Fruit fly (Drosophila melanogaster) whole organism, pupa: ENCODE results near the gene CG14125.
A peak's percentile ranks its signal among the peaks of the same experiment; 100 is the strongest.

Experiments used
- CG12605 ChIP-seq: fragments of 200-800 bp; sonication (Bioruptor generic); IDR thresholded peaks from 2 replicates; pipeline ENCODE4 v1.3.6; 2022; ENCODE audit warnings: missing biosample characterization, missing genetic modification characterization
- CG14655 ChIP-seq: fragments of 200-800 bp; sonication (Bioruptor generic); optimal IDR thresholded peaks from 3 replicates; lab custom pipeline; 2017; ENCODE audit warnings: mild to moderate bottlenecking, missing biosample characterization, missing genetic modification reagents, missing genetic modification characterization
- CG4496 ChIP-seq: fragments of 200-800 bp; sonication (Bioruptor generic); IDR thresholded peaks from 3 replicates; pipeline ENCODE4 v1.3.6; 2022; ENCODE audit warnings: missing biosample characterization, missing genetic modification characterization
- CG8301 ChIP-seq: fragments of 200-800 bp; sonication (Bioruptor generic); optimal IDR thresholded peaks from 2 replicates; lab custom pipeline; 2018; ENCODE audit warnings: missing biosample characterization, mild to moderate bottlenecking, missing genetic modification characterization
- D1 ChIP-seq: fragments of 200-800 bp; sonication (Bioruptor generic); optimal IDR thresholded peaks from 2 replicates; lab custom pipeline; 2018; ENCODE audit warnings: missing biosample characterization, mild to moderate bottlenecking, missing genetic modification characterization, moderate library complexity
- Ets98B ChIP-seq: fragments of 200-800 bp; sonication (Bioruptor generic); IDR thresholded peaks from 2 replicates; pipeline ENCODE4 v1.3.6; 2022; ENCODE audit warnings: missing biosample characterization, missing genetic modification characterization

Gene CG14125

dm6 chr3L:12024947-12025346 lies 50.2 kb downstream of the CG14125 start:
- TF ChIP-seq CG8301 (peak; percentile 75), D1 (tag; lab: Kevin White, UChicago) (no peak), CG14655 (GFP tag; lab: Kevin White, UChicago) (peak; percentile 46), CG12605 (GFP tag; lab: Robert Waterston, UW) (no peak), CG4496 (GFP tag; lab: Robert Waterston, UW) (peak; percentile 27; the same call in 2 of the 3 replicates), Ets98B (peak; percentile 55)
